Fruit fly (Drosophila melanogaster): Measurements from ENCODE around the gene KLHL18.

- TF ChIP-seq psq (GFP tag; optimal IDR thresholded peaks at IDR 0.05) = no peak
- TF ChIP-seq OdsH (GFP tag; optimal IDR thresholded peaks at IDR 0.05) = no peak
- TF ChIP-seq h (GFP tag; optimal IDR thresholded peaks at IDR 0.05) = no peak
- no peak for TF ChIP-seq Sp1 (GFP tag; optimal IDR thresholded peaks at IDR 0.05)
- no peak for TF ChIP-seq Myc (optimal IDR thresholded peaks at IDR 0.05)
- no peak for TF ChIP-seq brk (GFP tag; optimal IDR thresholded peaks at IDR 0.05)
- no peak for TF ChIP-seq pan (optimal IDR thresholded peaks at IDR 0.05)
- no peak for TF ChIP-seq Dfd (GFP tag; optimal IDR thresholded peaks at IDR 0.05)
- no peak for TF ChIP-seq br (GFP tag; optimal IDR thresholded peaks at IDR 0.05)
- TF ChIP-seq usp (GFP tag; optimal IDR thresholded peaks at IDR 0.05) = no peak
These were observed 32.9 kb downstream of the KLHL18 start for dm6 chr3R:11977336-11977678.

All from whole organism, wandering third instar larva.